Worm (Caenorhabditis elegans): ENCODE measurements around the gene psf-1.

DNA sequence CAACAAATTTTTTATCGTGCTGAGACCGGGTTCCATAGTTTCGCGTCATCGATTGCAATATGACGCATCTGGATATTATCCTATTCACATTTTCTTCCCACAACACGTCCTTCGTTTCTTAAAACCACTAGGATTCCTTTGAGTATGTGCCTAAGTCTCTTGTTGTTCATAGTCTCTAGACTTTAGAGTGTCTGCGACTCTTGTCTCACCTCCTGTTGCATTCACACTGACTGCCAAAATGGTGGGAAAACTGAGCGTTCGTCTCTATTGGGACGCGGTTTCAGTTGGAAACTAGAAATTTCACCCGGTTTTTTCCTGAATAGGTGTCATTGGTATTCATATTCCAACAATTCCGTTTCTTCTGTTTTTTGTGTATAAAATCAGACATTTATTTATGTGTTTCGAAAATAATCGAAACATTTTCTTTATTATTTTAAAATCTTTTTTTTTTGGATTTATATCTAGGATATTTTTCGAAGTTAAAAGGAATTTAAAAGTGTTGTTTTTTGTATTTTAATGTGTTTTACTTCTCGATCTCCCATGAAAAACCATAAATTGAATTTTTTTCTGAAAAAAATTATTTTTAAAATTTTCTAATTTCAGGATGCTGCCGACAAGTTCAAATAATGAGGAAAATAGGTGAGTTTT, 46.7 kb upstream of the psf-1 start, which contains the start of gene C05C10.2:
- TF ChIP-seq lsy-2 (tag; optimal IDR thresholded peaks at IDR 0.05) = no peak
- no peak for TF ChIP-seq peb-1 (tag; optimal IDR thresholded peaks at IDR 0.05)
